Fruit fly (Drosophila melanogaster): Measurements from ENCODE around the gene Cyp4ae1.

Gene Cyp4ae1

dm6 chrX:2134226-2134880 is 44.5 kb upstream of the Cyp4ae1 start (continued):
- TF ChIP-seq CG16863 (GFP tag; optimal IDR thresholded peaks at IDR 0.05), result peak; percentile 59
- peak; percentile 76 for TF ChIP-seq CG8924 (tag; optimal IDR thresholded peaks at IDR 0.05)
- TF ChIP-seq CG2712 (tag; optimal IDR thresholded peaks at IDR 0.05), result peak; percentile 77
- TF ChIP-seq bigmax (GFP tag; optimal IDR thresholded peaks at IDR 0.05), result no peak
- TF ChIP-seq mam (GFP tag; optimal IDR thresholded peaks at IDR 0.05), result peak; percentile 61
- peak; percentile 63 for TF ChIP-seq CG15269 (tag; optimal IDR thresholded peaks at IDR 0.05)
- peak; percentile 75 for TF ChIP-seq CG12769 (tag; optimal IDR thresholded peaks at IDR 0.05)
- no peak for TF ChIP-seq unc-4 (GFP tag; IDR thresholded peaks at IDR 0.05; ENCODE audit: partially characterized antibody)
- TF ChIP-seq Lim3 (GFP tag; IDR thresholded peaks at IDR 0.05), result no peak
- TF ChIP-seq pum (GFP tag; optimal IDR thresholded peaks at IDR 0.05), result peak; percentile 62
- peak; percentile 81 for TF ChIP-seq CG10979 (tag; optimal IDR thresholded peaks at IDR 0.05)
- peak; percentile 42 for TF ChIP-seq cwo (GFP tag; optimal IDR thresholded peaks at IDR 0.05)
- peak; percentile 46 for TF ChIP-seq CG1233 (GFP tag; optimal IDR thresholded peaks at IDR 0.05)
- no peak for TF ChIP-seq insv (GFP tag; optimal IDR thresholded peaks at IDR 0.05)
- peak; percentile 49; the same call in 1 of the 2 replicates for TF ChIP-seq CG11247 (GFP tag; IDR thresholded peaks at IDR 0.05)
- TF ChIP-seq row (GFP tag; IDR thresholded peaks at IDR 0.05), result peak; percentile 74
- TF ChIP-seq CG2202 (tag; optimal IDR thresholded peaks at IDR 0.05), result peak; percentile 46
- TF ChIP-seq ems (GFP tag; optimal IDR thresholded peaks at IDR 0.05), result peak; percentile 54
- peak; percentile 6 for TF ChIP-seq oc (tag; optimal IDR thresholded peaks at IDR 0.05)
- no peak for TF ChIP-seq sna (GFP tag; IDR thresholded peaks at IDR 0.05; ENCODE audit: partially characterized antibody)
- no peak for TF ChIP-seq crp (GFP tag; optimal IDR thresholded peaks at IDR 0.05)
- no peak for TF ChIP-seq nau (GFP tag; optimal IDR thresholded peaks at IDR 0.05)
- TF ChIP-seq tio (GFP tag; optimal IDR thresholded peaks at IDR 0.05), result peak; percentile 34
- peak; percentile 72 for TF ChIP-seq grau (tag; optimal IDR thresholded peaks at IDR 0.05)
- peak; percentile 65 for TF ChIP-seq CG10267 (tag; optimal IDR thresholded peaks at IDR 0.05)
- peak; percentile 61 for TF ChIP-seq H15 (GFP tag; IDR thresholded peaks at IDR 0.05)
- no peak for TF ChIP-seq NK7.1 (GFP tag; optimal IDR thresholded peaks at IDR 0.05)
- peak; percentile 50 for TF ChIP-seq onecut (GFP tag; IDR thresholded peaks at IDR 0.05)
- TF ChIP-seq mirr (GFP tag; optimal IDR thresholded peaks at IDR 0.05), result no peak
- TF ChIP-seq CG4360 (GFP tag; IDR thresholded peaks at IDR 0.05), result peak; percentile 27; the same call in 1 of the 2 replicates
- TF ChIP-seq CG5180 (GFP tag; optimal IDR thresholded peaks at IDR 0.05), result peak; percentile 54
- peak; percentile 64 for TF ChIP-seq CG9727 (GFP tag; optimal IDR thresholded peaks at IDR 0.05)
- peak; percentile 63 for TF ChIP-seq nmo (GFP tag; optimal IDR thresholded peaks at IDR 0.05)
- peak; percentile 9 for TF ChIP-seq dm (GFP tag; optimal IDR thresholded peaks at IDR 0.05)
- TF ChIP-seq D19A (tag; optimal IDR thresholded peaks at IDR 0.05), result peak; percentile 68
- TF ChIP-seq sc (optimal IDR thresholded peaks at IDR 0.05), result no peak
- TF ChIP-seq sc (GFP tag; optimal IDR thresholded peaks at IDR 0.05), result peak; percentile 60
- TF ChIP-seq cas (GFP tag; IDR thresholded peaks at IDR 0.05), result no peak
- no peak for TF ChIP-seq gt (GFP tag; IDR thresholded peaks at IDR 0.05)
- no peak for TF ChIP-seq Dp (GFP tag; optimal IDR thresholded peaks at IDR 0.05)
- TF ChIP-seq Jarid2 (GFP tag; optimal IDR thresholded peaks at IDR 0.05), result no peak
- TF ChIP-seq CG3995 (GFP tag; optimal IDR thresholded peaks at IDR 0.05), result no peak
- peak; percentile 50 for TF ChIP-seq CG12299 (tag; optimal IDR thresholded peaks at IDR 0.05)
- peak; percentile 16 for TF ChIP-seq CG10654 (GFP tag; optimal IDR thresholded peaks at IDR 0.05)
- peak; percentile 16 for TF ChIP-seq Camta (GFP tag; optimal IDR thresholded peaks at IDR 0.05)
- no peak for TF ChIP-seq hkb (optimal IDR thresholded peaks at IDR 0.05)
- peak; percentile 69 for TF ChIP-seq hkb (GFP tag; IDR thresholded peaks at IDR 0.05)
- TF ChIP-seq Fer2 (tag; optimal IDR thresholded peaks at IDR 0.05), result no peak
- peak; percentile 42 for TF ChIP-seq CG12155 (GFP tag; optimal IDR thresholded peaks at IDR 0.05)
- 0 out of 3 replicates have a peak, but pooled peaks have one; percentile 36 for TF ChIP-seq CG2889 (GFP tag; IDR thresholded peaks at IDR 0.05)
